Fruit fly (Drosophila melanogaster) whole organism, wandering third instar larva: ENCODE data around the gene caps.

Experiments
- CG32264 ChIP-seq: fragments of 200-800 bp; sonication (Bioruptor generic); optimal IDR thresholded peaks from 2 replicates; lab custom pipeline; 2016; ENCODE audit warnings: missing biosample characterization, missing genetic modification characterization
- CG9705 ChIP-seq: fragments of 200-800 bp; sonication (Bioruptor generic); optimal IDR thresholded peaks from 2 replicates; lab custom pipeline; 2018; ENCODE audit warnings: missing biosample characterization, mild to moderate bottlenecking, missing genetic modification characterization
- CrebA ChIP-seq: fragments of 200-800 bp; sonication (Bioruptor generic); optimal IDR thresholded peaks from 2 replicates; lab custom pipeline; 2016; ENCODE audit warnings: missing biosample characterization, mild to moderate bottlenecking, missing genetic modification characterization, borderline replicate concordance
- Dfd ChIP-seq: fragments of >200 bp; optimal IDR thresholded peaks from 2 replicates; lab custom pipeline; 2017; ENCODE audit warnings: missing biosample characterization, missing genetic modification characterization
- Dif ChIP-seq: fragments of 200-275, 200-300 bp; sonication (Bioruptor generic); optimal IDR thresholded peaks from 2 replicates; lab custom pipeline; 2018; ENCODE audit warnings: missing biosample characterization, missing genetic modification characterization; ENCODE audit not compliant: partially characterized antibody
- GATAd ChIP-seq: sonication (Bioruptor generic); optimal IDR thresholded peaks from 2 replicates; lab custom pipeline; 2016; ENCODE audit warnings: missing biosample characterization, missing genetic modification characterization
- HLH106 ChIP-seq: fragments of 200-800 bp; optimal IDR thresholded peaks from 3 replicates; lab custom pipeline; 2019; ENCODE audit warnings: missing biosample characterization, mild to moderate bottlenecking, missing genetic modification characterization, moderate library complexity
- Hnf4 ChIP-seq: fragments of 200-800 bp; sonication (Bioruptor generic); optimal IDR thresholded peaks from 2 replicates; lab custom pipeline; 2016; ENCODE audit warnings: missing biosample characterization, mild to moderate bottlenecking, missing genetic modification characterization
- Hr78 ChIP-seq: fragments of >200 bp; optimal IDR thresholded peaks from 2 replicates; lab custom pipeline; 2017; ENCODE audit warnings: missing biosample characterization, missing genetic modification characterization
- Hr83 ChIP-seq: fragments of 200-300 bp; sonication (Bioruptor generic); optimal IDR thresholded peaks from 2 replicates; lab custom pipeline; 2016; ENCODE audit warnings: missing biosample characterization, mild to moderate bottlenecking, missing genetic modification characterization, moderate library complexity; ENCODE audit not compliant: poor library complexity, severe bottlenecking
- Jra ChIP-seq: sonication (Bioruptor generic); optimal IDR thresholded peaks from 2 replicates; lab custom pipeline; 2016; ENCODE audit warnings: missing biosample characterization, missing genetic modification characterization
- Mio ChIP-seq: sonication (Bioruptor generic); optimal IDR thresholded peaks from 2 replicates; lab custom pipeline; 2016; ENCODE audit warnings: missing biosample characterization, missing genetic modification characterization
- Myc ChIP-seq: fragments of >200 bp; optimal IDR thresholded peaks from 2 replicates; lab custom pipeline; 2017
- N ChIP-seq: fragments of >200 bp; optimal IDR thresholded peaks from 2 replicates; lab custom pipeline; 2018; ENCODE audit warnings: missing biosample characterization, missing external identifiers, missing genetic modification characterization
- OdsH ChIP-seq: fragments of 200-800 bp; sonication (Bioruptor generic); optimal IDR thresholded peaks from 2 replicates; lab custom pipeline; 2016; ENCODE audit warnings: missing biosample characterization, mild to moderate bottlenecking, missing genetic modification characterization
- Rel ChIP-seq, 2 experiments: fragments of 200-800 bp; sonication (Bioruptor generic) in 1 of 2; optimal IDR thresholded peaks; 2 replicates in 1 of 2; 3 replicates in 1 of 2; lab custom pipeline; 2016 to 2019; ENCODE audit warnings: mild to moderate bottlenecking in 2 of 2, missing biosample characterization in 2 of 2, missing genetic modification characterization in 2 of 2, moderate library complexity in 1 of 2
- Sp1 ChIP-seq: fragments of 200-800 bp; sonication (Bioruptor generic); optimal IDR thresholded peaks from 3 replicates; lab custom pipeline; 2019; ENCODE audit warnings: missing biosample characterization, mild to moderate bottlenecking, missing genetic modification characterization, moderate library complexity
- Vsx2 ChIP-seq: fragments of 200-300, 225-300 bp; sonication (Bioruptor generic); optimal IDR thresholded peaks from 2 replicates; lab custom pipeline; 2018; ENCODE audit warnings: missing biosample characterization, missing genetic modification characterization; ENCODE audit not compliant: partially characterized antibody
- br ChIP-seq: fragments of 200-800 bp; sonication (Bioruptor generic); optimal IDR thresholded peaks from 2 replicates; lab custom pipeline; 2016; ENCODE audit warnings: missing biosample characterization, missing genetic modification characterization
- dl ChIP-seq, 2 experiments: fragments of 175-275, 200-275 bp in 1 of 2; fragments of 200-275 bp in 1 of 2; sonication (Bioruptor generic); optimal IDR thresholded peaks; lab custom pipeline; 2018; ENCODE audit warnings: mild to moderate bottlenecking in 2 of 2, missing biosample characterization in 2 of 2, missing genetic modification characterization in 2 of 2, moderate library complexity in 2 of 2; ENCODE audit not compliant: partially characterized antibody in 2 of 2, insufficient read depth in 1 of 2
- dmrt93B ChIP-seq: fragments of 200-800 bp; sonication (Bioruptor generic); optimal IDR thresholded peaks from 2 replicates; lab custom pipeline; 2018; ENCODE audit warnings: missing biosample characterization, mild to moderate bottlenecking, missing genetic modification characterization
- dsf ChIP-seq: sonication (Bioruptor generic); optimal IDR thresholded peaks from 2 replicates; lab custom pipeline; 2016; ENCODE audit warnings: missing biosample characterization, missing genetic modification characterization, borderline replicate concordance
- foxo ChIP-seq, 2 experiments: fragments of 200-800 bp; sonication (Bioruptor generic); optimal IDR thresholded peaks; 2 replicates in 1 of 2; 3 replicates in 1 of 2; lab custom pipeline; 2016 to 2017; ENCODE audit warnings: missing biosample characterization in 2 of 2, missing genetic modification characterization in 2 of 2
- fru ChIP-seq: fragments of 200-800 bp; sonication (Bioruptor generic); optimal IDR thresholded peaks from 3 replicates; lab custom pipeline; 2016; ENCODE audit warnings: missing biosample characterization, mild to moderate bottlenecking, missing genetic modification characterization
- h ChIP-seq: fragments of 200-800 bp; sonication (Bioruptor generic); optimal IDR thresholded peaks from 3 replicates; lab custom pipeline; 2016; ENCODE audit warnings: missing biosample characterization, mild to moderate bottlenecking, missing genetic modification characterization
- jim ChIP-seq: fragments of 175-275, 200-325 bp; sonication (Bioruptor generic); optimal IDR thresholded peaks from 2 replicates; lab custom pipeline; 2016; ENCODE audit warnings: missing biosample characterization, mild to moderate bottlenecking, missing genetic modification characterization
- pan ChIP-seq: fragments of >200 bp; optimal IDR thresholded peaks from 2 replicates; lab custom pipeline; 2017
- psq ChIP-seq: fragments of 200-800 bp; sonication (Bioruptor generic); optimal IDR thresholded peaks from 3 replicates; lab custom pipeline; 2017; ENCODE audit warnings: missing biosample characterization, mild to moderate bottlenecking, missing genetic modification characterization, moderate library complexity
- rgr ChIP-seq: fragments of 200-800 bp; sonication (Bioruptor generic); optimal IDR thresholded peaks from 3 replicates; lab custom pipeline; 2016; ENCODE audit warnings: missing biosample characterization, mild to moderate bottlenecking, missing genetic modification characterization
- sage ChIP-seq: fragments of 200-800 bp; sonication (Bioruptor generic); optimal IDR thresholded peaks from 2 replicates; lab custom pipeline; 2016; ENCODE audit warnings: missing biosample characterization, mild to moderate bottlenecking, missing genetic modification characterization
- tai ChIP-seq: sonication (Bioruptor generic); optimal IDR thresholded peaks from 2 replicates; lab custom pipeline; 2016; ENCODE audit warnings: missing biosample characterization, missing genetic modification characterization
- usp ChIP-seq: fragments of >200 bp; optimal IDR thresholded peaks from 2 replicates; lab custom pipeline; 2017; ENCODE audit warnings: missing biosample characterization, missing genetic modification characterization

caps gene

dm6 chr3L:13236646-13237045 lies 8.2 kb downstream of the caps start:
- TF ChIP-seq CG32264 (GFP tag; lab: Kevin White, UChicago) (no peak), Jra (GFP tag; lab: Kevin White, UChicago) (peak; percentile 44), Hnf4 (GFP tag; lab: Kevin White, UChicago) (peak; percentile 29), Hr78 (no peak), HLH106 (tag; lab: Kevin White, UChicago) (no peak), OdsH (GFP tag; lab: Kevin White, UChicago) (peak; percentile 54), usp (GFP tag; lab: Kevin White, UChicago) (no peak), Sp1 (GFP tag; lab: Kevin White, UChicago) (peak; percentile 8), jim (GFP tag; lab: Kevin White, UChicago) (peak; percentile 2), dl (GFP tag; optimal IDR thresholded peaks at IDR 0.05; lab: Kevin White, UChicago; ENCODE audit: insufficient read depth in 1 of 2, partially characterized antibody in 2 of 2) (no peak), h (GFP tag; lab: Kevin White, UChicago) (peak; percentile 66), dmrt93B (peak; percentile 32), br (GFP tag; lab: Kevin White, UChicago) (peak; percentile 29), tai (GFP tag; lab: Kevin White, UChicago) (peak; percentile 27), Hr83 (GFP tag; lab: Kevin White, UChicago) (peak; percentile 94), foxo (GFP tag; optimal IDR thresholded peaks at IDR 0.05; lab: Kevin White, UChicago) (peak in 1 of 2 experiments; percentile 55), rgr (peak; percentile 84), dsf (GFP tag; lab: Kevin White, UChicago) (peak; percentile 9), fru (GFP tag; lab: Kevin White, UChicago) (peak; percentile 34), Mio (GFP tag; lab: Kevin White, UChicago) (no peak), psq (GFP tag; lab: Kevin White, UChicago) (peak; percentile 13), CrebA (GFP tag; lab: Kevin White, UChicago) (no peak)

- TF ChIP-seq Dfd (GFP tag; lab: Kevin White, UChicago) (peak; percentile 15), Dif (GFP tag; lab: Kevin White, UChicago) (no peak)
Measured at dm6 chr3L:13237056-13237455, 8.6 kb downstream of the caps start.

- TF ChIP-seq Dif (GFP tag; lab: Kevin White, UChicago) (no peak), jim (GFP tag; lab: Kevin White, UChicago) (no peak), Hr83 (GFP tag; lab: Kevin White, UChicago) (no peak), fru (GFP tag; lab: Kevin White, UChicago) (no peak), dl (GFP tag; optimal IDR thresholded peaks at IDR 0.05; lab: Kevin White, UChicago; ENCODE audit: insufficient read depth in 1 of 2, partially characterized antibody in 2 of 2) (no peak), Hr78 (no peak), br (GFP tag; lab: Kevin White, UChicago) (no peak), CG9705 (no peak), pan (no peak), foxo (GFP tag; optimal IDR thresholded peaks at IDR 0.05; lab: Kevin White, UChicago) (no peak), N (GFP tag; lab: Kevin White, UChicago) (no peak), GATAd (no peak), sage (GFP tag; lab: Kevin White, UChicago) (no peak), Myc (lab: Kevin White, UChicago) (no peak), Jra (GFP tag; lab: Kevin White, UChicago) (no peak), Rel (GFP tag; optimal IDR thresholded peaks at IDR 0.05; lab: Kevin White, UChicago) (no peak), Rel (tag; optimal IDR thresholded peaks at IDR 0.05; lab: Kevin White, UChicago) (no peak), rgr (no peak)
Measured at dm6 chr3L:13244181-13244580, 15.7 kb downstream of the caps start.

- no peak for TF ChIP-seq CG9705
- TF ChIP-seq Mio (GFP tag; lab: Kevin White, UChicago), result no peak
- no peak for TF ChIP-seq Sp1 (GFP tag; lab: Kevin White, UChicago)
- TF ChIP-seq Vsx2 (GFP tag; lab: Kevin White, UChicago), result no peak
- TF ChIP-seq dmrt93B, result no peak
- TF ChIP-seq Hr83 (GFP tag; lab: Kevin White, UChicago), result no peak
- no peak for TF ChIP-seq Myc (lab: Kevin White, UChicago)
- no peak for TF ChIP-seq fru (GFP tag; lab: Kevin White, UChicago)
- TF ChIP-seq jim (GFP tag; lab: Kevin White, UChicago), result no peak
- TF ChIP-seq dl (GFP tag; optimal IDR thresholded peaks at IDR 0.05; lab: Kevin White, UChicago; ENCODE audit: insufficient read depth in 1 of 2, partially characterized antibody in 2 of 2), result no peak
- TF ChIP-seq CrebA (GFP tag; lab: Kevin White, UChicago), result no peak
- no peak for TF ChIP-seq N (GFP tag; lab: Kevin White, UChicago)
- no peak for TF ChIP-seq pan
- TF ChIP-seq Rel (GFP tag; optimal IDR thresholded peaks at IDR 0.05; lab: Kevin White, UChicago), result no peak
- TF ChIP-seq Rel (tag; optimal IDR thresholded peaks at IDR 0.05; lab: Kevin White, UChicago), result no peak
- no peak for TF ChIP-seq sage (GFP tag; lab: Kevin White, UChicago)
- no peak for TF ChIP-seq psq (GFP tag; lab: Kevin White, UChicago)
- no peak for TF ChIP-seq CG32264 (GFP tag; lab: Kevin White, UChicago)
- TF ChIP-seq, all 38 proteins: peak for 0
Measured at dm6 chr3L:13246278-13247069, 18.0 kb downstream of the caps start.
